Worm (Caenorhabditis elegans): ENCODE results near the gene Y73B3A.8.
"Not testable (repeated sequence)": the region's sequence is repeated elsewhere in the genome, so short reads cannot be mapped to it uniquely, and the experiment has no call there.

Y73B3A.8 gene

DNA sequence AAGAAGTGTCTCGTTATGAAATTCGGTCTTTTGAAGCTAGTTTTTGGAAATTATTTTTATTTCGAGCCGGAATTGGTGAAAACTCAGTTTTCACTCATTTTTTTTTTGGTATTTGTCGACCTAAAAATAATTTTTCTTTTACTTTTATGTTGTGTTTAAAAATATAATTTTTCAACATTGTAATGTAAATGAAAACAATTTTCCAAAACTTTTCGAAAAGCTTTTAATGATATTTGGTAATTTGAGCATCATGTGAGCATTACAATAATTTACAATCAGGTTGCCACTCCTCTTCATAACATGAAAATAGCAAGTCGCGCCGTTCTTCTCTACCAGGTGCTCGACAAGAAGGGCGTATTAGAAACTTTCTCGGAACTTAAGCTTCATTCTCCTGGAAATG is 26.6 kb downstream of the Y73B3A.8 start, which contains the start of gene fbxa-221:
Gene fbxa-221 (plus strand): TSS at position 301 of the 400 bp plus-strand sequence.
- TF ChIP-seq sea-1 (GFP tag; conservative IDR thresholded peaks at IDR 0.05); aly-1 (tag; optimal IDR thresholded peaks at IDR 0.05); ama-1 (optimal IDR thresholded peaks at IDR 0.05): not testable (repeated sequence)

ce11 chrX:108929-109328 is 32.1 kb downstream of the Y73B3A.8 start, which contains the start of gene elk-2:
TSS of gene elk-2 (minus strand) at chrX:109029.
- not testable (repeated sequence) for TF ChIP-seq sea-1 (GFP tag; conservative IDR thresholded peaks at IDR 0.05); ceh-36 (tag; optimal IDR thresholded peaks at IDR 0.05); B0310.2 (tag; optimal IDR thresholded peaks at IDR 0.05)

ce11 chrX:104737-105136 is 36.3 kb downstream of the Y73B3A.8 start, which contains the start of gene Y73B3A.4:
TSS of gene Y73B3A.4 (minus strand) at chrX:104777.
- not testable (repeated sequence) for TF ChIP-seq scrt-1 (GFP tag; IDR thresholded peaks at IDR 0.05); tbx-11 (GFP tag; IDR thresholded peaks at IDR 0.05); hmbx-1 (tag; optimal IDR thresholded peaks at IDR 0.05)
